Worm (Caenorhabditis elegans): ENCODE data around the gene clec-135.

DNA sequence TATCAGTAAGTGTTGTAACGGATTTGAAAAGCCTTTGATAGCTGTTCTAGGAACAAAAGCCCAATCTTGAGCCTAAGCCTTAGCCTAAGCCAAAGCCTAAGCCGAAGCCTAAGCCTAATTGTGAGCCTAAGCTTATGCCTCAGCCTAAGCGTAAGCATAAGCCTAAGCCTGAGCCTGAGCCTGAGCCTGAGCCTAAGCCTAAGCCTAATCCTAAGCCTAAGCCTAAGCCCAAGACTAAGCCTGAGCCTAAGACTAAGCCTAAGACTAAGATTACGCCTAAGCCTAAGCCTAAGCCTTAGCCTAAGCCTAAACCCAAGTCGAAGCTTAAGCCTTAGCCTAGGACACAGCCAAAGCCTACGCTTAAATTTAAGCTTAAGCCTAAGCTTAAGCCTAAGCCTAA, 19.1 kb upstream of the clec-135 start:
- TF ChIP-seq nhr-6 (tag; optimal IDR thresholded peaks at IDR 0.05) (no peak), aly-2 (tag; optimal IDR thresholded peaks at IDR 0.05) (no peak), ama-1 (optimal IDR thresholded peaks at IDR 0.05) (no peak), lin-39 (tag; optimal IDR thresholded peaks at IDR 0.05) (no peak), nhr-25 (tag; optimal IDR thresholded peaks at IDR 0.05) (no peak), nhr-237 (tag; optimal IDR thresholded peaks at IDR 0.05) (no peak), egl-27 (tag; optimal IDR thresholded peaks at IDR 0.05) (no peak), lin-11 (tag; optimal IDR thresholded peaks at IDR 0.05) (no peak), peb-1 (tag; optimal IDR thresholded peaks at IDR 0.05) (no peak), ZK546.5 (tag; optimal IDR thresholded peaks at IDR 0.05) (no peak), zag-1 (tag; optimal IDR thresholded peaks at IDR 0.05) (no peak)
